Fruit fly (Drosophila melanogaster): ENCODE measurements around the gene Gss2.

- TF ChIP-seq OdsH (GFP tag; optimal IDR thresholded peaks at IDR 0.05), result no peak
- no peak for TF ChIP-seq brk (GFP tag; optimal IDR thresholded peaks at IDR 0.05)
- no peak for TF ChIP-seq pan (optimal IDR thresholded peaks at IDR 0.05)
- no peak for TF ChIP-seq GATAd (GFP tag; optimal IDR thresholded peaks at IDR 0.05)
These were observed 24.5 kb downstream of the Gss2 start for dm6 chrX:17924034-17924433.

All from whole organism, wandering third instar larva.